Worm (Caenorhabditis elegans): Measurements from ENCODE around the gene ser-2.

Gene ser-2

ce11 chrX:15274079-15274478 lies 28.7 kb downstream of the ser-2 start (continued):
- TF ChIP-seq ceh-88 (GFP tag; IDR thresholded peaks at IDR 0.05) = no peak
- no peak for TF ChIP-seq C04F5.9 (tag; optimal IDR thresholded peaks at IDR 0.05)
- TF ChIP-seq nhr-20 (tag; optimal IDR thresholded peaks at IDR 0.05) = peak; percentile 53
- no peak for TF ChIP-seq mep-1 (tag; optimal IDR thresholded peaks at IDR 0.05)
- no peak for TF ChIP-seq hlh-4 (tag; optimal IDR thresholded peaks at IDR 0.05)
- TF ChIP-seq jun-1 (tag; optimal IDR thresholded peaks at IDR 0.05) = peak; percentile 62
- no peak for TF ChIP-seq fkh-8 (tag; optimal IDR thresholded peaks at IDR 0.05)
- TF ChIP-seq lir-3 (tag; optimal IDR thresholded peaks at IDR 0.05; ENCODE audit: poor library complexity) = no peak
- no peak for TF ChIP-seq ceh-8 (GFP tag; optimal IDR thresholded peaks at IDR 0.05)
- peak; percentile 93 for TF ChIP-seq nhr-85 (tag)
- no peak for TF ChIP-seq nhr-84 (tag; optimal IDR thresholded peaks at IDR 0.05)
- TF ChIP-seq nhr-28 (tag; optimal IDR thresholded peaks at IDR 0.05) = no peak
- no peak for TF ChIP-seq mab-9 (GFP tag; IDR thresholded peaks at IDR 0.05)

ce11 chrX:15272925-15273324 lies 29.8 kb downstream of the ser-2 start:
- TF ChIP-seq efl-1 (optimal IDR thresholded peaks at IDR 0.05) (no peak), efl-1 (GFP tag; optimal IDR thresholded peaks at IDR 0.05 in 1 of 2) (peak in 1 of 2 experiments; percentile 31), unc-62 (GFP tag; optimal IDR thresholded peaks at IDR 0.05) (no peak), blmp-1 (tag; optimal IDR thresholded peaks at IDR 0.05) (peak; percentile 9), ceh-8 (GFP tag; optimal IDR thresholded peaks at IDR 0.05) (no peak)

ce11 chrX:15270656-15271055 lies 32.1 kb downstream of the ser-2 start:
- TF ChIP-seq nhr-76 (tag; optimal IDR thresholded peaks at IDR 0.05) (no peak), nhr-28 (tag; optimal IDR thresholded peaks at IDR 0.05) (no peak), rnt-1 (tag; optimal IDR thresholded peaks at IDR 0.05) (no peak), lsy-2 (tag; optimal IDR thresholded peaks at IDR 0.05) (no peak), ets-5 (GFP tag; IDR thresholded peaks at IDR 0.05) (no peak), tbx-2 (tag; optimal IDR thresholded peaks at IDR 0.05) (no peak), zag-1 (tag; optimal IDR thresholded peaks at IDR 0.05) (no peak), efl-1 (optimal IDR thresholded peaks at IDR 0.05) (no peak), efl-1 (GFP tag; optimal IDR thresholded peaks at IDR 0.05 in 1 of 2) (peak in 1 of 2 experiments; percentile 24)

ce11 chrX:15268461-15268860 lies 34.3 kb downstream of the ser-2 start:
- TF ChIP-seq vab-15 (tag; optimal IDR thresholded peaks at IDR 0.05) (no peak), hlh-17 (GFP tag; optimal IDR thresholded peaks at IDR 0.05; ENCODE audit: borderline replicate concordance) (no peak), sox-4 (tag; optimal IDR thresholded peaks at IDR 0.05) (no peak), fkh-4 (tag; optimal IDR thresholded peaks at IDR 0.05; ENCODE audit: borderline replicate concordance) (no peak), pax-3 (tag; optimal IDR thresholded peaks at IDR 0.05) (no peak), ceh-82 (tag; optimal IDR thresholded peaks at IDR 0.05) (no peak), nhr-11 (tag; optimal IDR thresholded peaks at IDR 0.05) (no peak), hlh-4 (tag; optimal IDR thresholded peaks at IDR 0.05) (no peak), Y116A8C.19 (tag; optimal IDR thresholded peaks at IDR 0.05; ENCODE audit: borderline replicate concordance) (no peak)

- TF ChIP-seq lir-3 (tag; optimal IDR thresholded peaks at IDR 0.05; ENCODE audit: poor library complexity) (no peak), skn-1 (tag; optimal IDR thresholded peaks at IDR 0.05) (peak; percentile 9), pax-3 (tag; optimal IDR thresholded peaks at IDR 0.05) (peak; percentile 33), nhr-19 (GFP tag; conservative IDR thresholded peaks at IDR 0.05) (no peak), nhr-77 (tag; optimal IDR thresholded peaks at IDR 0.05) (no peak), ets-5 (GFP tag; IDR thresholded peaks at IDR 0.05) (0 out of 2 replicates have a peak, but pooled peaks have one; percentile 75), unc-86 (tag; optimal IDR thresholded peaks at IDR 0.05) (peak; percentile 54), hlh-4 (tag; optimal IDR thresholded peaks at IDR 0.05) (no peak), ceh-82 (tag; optimal IDR thresholded peaks at IDR 0.05) (no peak), ztf-4 (tag; optimal IDR thresholded peaks at IDR 0.05) (no peak), mep-1 (tag; optimal IDR thresholded peaks at IDR 0.05) (no peak), sptf-1 (tag; optimal IDR thresholded peaks at IDR 0.05) (no peak), irx-1 (tag; optimal IDR thresholded peaks at IDR 0.05) (no peak), ceh-63 (GFP tag; optimal IDR thresholded peaks at IDR 0.05) (peak; percentile 62), ces-1 (GFP tag; optimal IDR thresholded peaks at IDR 0.05) (no peak), fkh-8 (tag; optimal IDR thresholded peaks at IDR 0.05) (peak; percentile 67), blmp-1 (tag; optimal IDR thresholded peaks at IDR 0.05) (peak; percentile 45), xbp-1 (tag; optimal IDR thresholded peaks at IDR 0.05) (no peak), elt-3 (tag; optimal IDR thresholded peaks at IDR 0.05) (peak in 1 of 6 experiments; percentile 2), zag-1 (tag; optimal IDR thresholded peaks at IDR 0.05) (no peak), egl-13 (tag; optimal IDR thresholded peaks at IDR 0.05) (peak; percentile 63), unc-62 (GFP tag; optimal IDR thresholded peaks at IDR 0.05) (no peak), dsc-1 (tag; optimal IDR thresholded peaks at IDR 0.05) (peak; percentile 81), ztf-11 (tag; optimal IDR thresholded peaks at IDR 0.05) (no peak), ama-1 (optimal IDR thresholded peaks at IDR 0.05) (no peak)
Observed at ce11 chrX:15264593-15264992, 38.2 kb downstream of the ser-2 start.

Measured in whole organism, L1 larva.